Worm (Caenorhabditis elegans): ENCODE data around the gene taf-13.
A peak's percentile ranks its signal among the peaks of the same experiment; 100 is the strongest.

taf-13 gene

ce11 chrII:10570302-10570701 lies 35.1 kb downstream of the taf-13 start, which contains the start of gene txt-13:
txt-13 (plus strand) TSS chrII:10570602.
- TF ChIP-seq lir-3 (tag; optimal IDR thresholded peaks at IDR 0.05; ENCODE audit: poor library complexity) (no peak), efl-3 (GFP tag; optimal IDR thresholded peaks at IDR 0.05) (no peak), sup-37 (GFP tag; optimal IDR thresholded peaks at IDR 0.05) (no peak), C04F5.9 (tag; optimal IDR thresholded peaks at IDR 0.05) (no peak), lin-14 (GFP tag; optimal IDR thresholded peaks at IDR 0.05) (no peak), hpl-2 (GFP tag; optimal IDR thresholded peaks at IDR 0.05) (no peak), fos-1 (tag; optimal IDR thresholded peaks at IDR 0.05) (no peak), dpl-1 (GFP tag; optimal IDR thresholded peaks at IDR 0.05) (no peak), nhr-77 (tag; optimal IDR thresholded peaks at IDR 0.05) (no peak), C16A3.4 (tag; optimal IDR thresholded peaks at IDR 0.05) (no peak), dsc-1 (tag; optimal IDR thresholded peaks at IDR 0.05) (no peak), nhr-84 (tag; optimal IDR thresholded peaks at IDR 0.05) (no peak), elt-2 (tag; optimal IDR thresholded peaks at IDR 0.05) (no peak), mab-9 (GFP tag; IDR thresholded peaks at IDR 0.05) (no peak), ceh-63 (GFP tag; optimal IDR thresholded peaks at IDR 0.05) (no peak), xbp-1 (tag; optimal IDR thresholded peaks at IDR 0.05) (no peak), egl-27 (tag; optimal IDR thresholded peaks at IDR 0.05) (no peak), egl-13 (tag; optimal IDR thresholded peaks at IDR 0.05) (no peak), jun-1 (tag; optimal IDR thresholded peaks at IDR 0.05) (no peak), nhr-28 (tag; optimal IDR thresholded peaks at IDR 0.05) (no peak)

- TF ChIP-seq nhr-71 (tag; optimal IDR thresholded peaks at IDR 0.05) (peak; percentile 43), pag-3 (tag; optimal IDR thresholded peaks at IDR 0.05; ENCODE audit: borderline replicate concordance, insufficient read depth) (peak; percentile 86), lsy-2 (tag; optimal IDR thresholded peaks at IDR 0.05) (peak in 1 of 2 experiments; percentile 13), rnt-1 (tag; optimal IDR thresholded peaks at IDR 0.05) (peak; percentile 44), lin-14 (GFP tag; optimal IDR thresholded peaks at IDR 0.05) (peak; percentile 79), ceh-88 (GFP tag; IDR thresholded peaks at IDR 0.05) (no peak), hlh-17 (GFP tag; optimal IDR thresholded peaks at IDR 0.05; ENCODE audit: borderline replicate concordance) (no peak), xbp-1 (tag; optimal IDR thresholded peaks at IDR 0.05) (no peak), efl-1 (optimal IDR thresholded peaks at IDR 0.05) (peak in 1 of 2 experiments; percentile 3), efl-1 (GFP tag; optimal IDR thresholded peaks at IDR 0.05 in 1 of 2) (no peak)
Measured at ce11 chrII:10569498-10569897, 35.9 kb downstream of the taf-13 start.

ce11 chrII:10566458-10566857 lies 39.0 kb downstream of the taf-13 start:
- TF ChIP-seq unc-130 (tag; optimal IDR thresholded peaks at IDR 0.05) (no peak), pag-3 (tag; optimal IDR thresholded peaks at IDR 0.05; ENCODE audit: borderline replicate concordance, insufficient read depth) (no peak), nhr-11 (tag; optimal IDR thresholded peaks at IDR 0.05) (no peak), unc-98 (GFP tag; IDR thresholded peaks at IDR 0.05) (no peak), lin-14 (GFP tag; optimal IDR thresholded peaks at IDR 0.05) (peak; percentile 30)

- TF ChIP-seq efl-1 (optimal IDR thresholded peaks at IDR 0.05) (no peak), efl-1 (GFP tag; optimal IDR thresholded peaks at IDR 0.05 in 1 of 2) (peak in 1 of 2 experiments; percentile 30), fkh-8 (tag; optimal IDR thresholded peaks at IDR 0.05) (no peak), egl-27 (tag; optimal IDR thresholded peaks at IDR 0.05) (no peak)
Measured at ce11 chrII:10564578-10564977, 40.8 kb downstream of the taf-13 start, which contains the start of the genes C06A1.6 and C06A1.7. C06A1.6 (minus strand) TSS chrII:10564678. C06A1.7 (plus strand) TSS chrII:10564891.

- TF ChIP-seq sup-37 (GFP tag; optimal IDR thresholded peaks at IDR 0.05) (peak; percentile 99), mef-2 (tag; optimal IDR thresholded peaks at IDR 0.05) (peak; percentile 98), lin-13 (GFP tag; optimal IDR thresholded peaks at IDR 0.05) (peak; percentile 100), unc-30 (tag; optimal IDR thresholded peaks at IDR 0.05) (peak; percentile 99), nhr-47 (tag; optimal IDR thresholded peaks at IDR 0.05) (peak; percentile 100), elt-2 (tag; optimal IDR thresholded peaks at IDR 0.05) (peak; percentile 97), alr-1 (tag; optimal IDR thresholded peaks at IDR 0.05; ENCODE audit: borderline replicate concordance) (no peak), grh-1 (GFP tag; IDR thresholded peaks at IDR 0.05) (peak; percentile 100), nhr-28 (tag; optimal IDR thresholded peaks at IDR 0.05) (peak; percentile 77), skn-1 (tag; optimal IDR thresholded peaks at IDR 0.05) (peak; percentile 100), ces-1 (GFP tag; optimal IDR thresholded peaks at IDR 0.05) (peak; percentile 97), pqm-1 (tag; optimal IDR thresholded peaks at IDR 0.05) (peak; percentile 83), nhr-12 (tag; optimal IDR thresholded peaks at IDR 0.05) (peak; percentile 72), F16B12.6 (tag; optimal IDR thresholded peaks at IDR 0.05) (peak; percentile 81), efl-1 (optimal IDR thresholded peaks at IDR 0.05) (peak; percentile 100), efl-1 (GFP tag; optimal IDR thresholded peaks at IDR 0.05 in 1 of 2) (peak; percentile 100), elt-3 (tag; optimal IDR thresholded peaks at IDR 0.05) (peak; percentile 99 to 100 (median 100)), snpc-4 (tag; optimal IDR thresholded peaks at IDR 0.05) (peak; percentile 95)
Measured at ce11 chrII:10563368-10563767, 42.0 kb downstream of the taf-13 start, which contains the start of gene cdc-48.1. cdc-48.1 (minus strand) TSS chrII:10563407.
